Fruit fly (Drosophila melanogaster): Measurements from ENCODE around the gene CG42486.

Gene CG42486

DNA sequence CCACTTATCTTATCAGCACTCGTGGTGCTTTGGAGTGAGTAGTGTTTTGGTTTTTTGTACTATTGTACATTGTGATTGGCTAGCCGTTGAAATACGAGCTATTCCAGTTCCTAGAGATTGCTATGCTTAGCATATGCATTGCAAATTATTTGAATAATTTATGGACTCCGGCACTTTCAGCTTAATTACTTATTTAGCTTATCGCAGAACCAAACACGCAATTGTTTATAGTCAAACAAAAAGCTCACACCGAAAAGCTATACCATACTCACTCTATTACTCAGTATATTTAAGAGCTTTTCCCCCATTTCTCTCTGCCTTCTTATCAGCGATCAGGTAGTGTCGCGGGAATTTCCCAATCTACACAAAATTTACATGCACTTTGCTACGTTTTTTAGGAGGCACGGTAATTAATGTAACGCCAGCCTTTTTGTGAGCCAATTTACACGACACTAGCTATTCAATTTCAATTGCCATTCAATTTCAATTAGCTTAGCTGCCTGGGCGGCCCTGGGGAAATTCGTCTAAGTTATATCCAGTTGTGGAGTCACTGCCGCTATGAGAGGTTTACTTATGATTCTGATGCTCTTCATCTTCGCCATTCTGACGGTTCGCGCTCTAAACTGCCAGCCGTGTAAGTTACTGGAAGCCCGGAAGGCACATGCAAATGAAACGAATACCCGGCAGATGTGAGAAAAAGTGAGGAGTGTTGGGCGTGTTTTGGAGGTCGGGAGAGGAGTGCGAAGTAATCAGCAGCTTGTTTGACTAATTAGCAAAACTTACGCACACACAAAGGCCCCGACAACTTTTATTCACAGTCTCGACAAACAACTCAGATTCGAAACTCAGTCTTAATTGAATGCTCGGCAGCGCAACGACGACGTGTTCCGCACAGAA lies at the start of gene CG42486, which contains the start of the genes CG44008, CG14933 and CG46426:
CG42486 (plus strand) TSS at position 847 of the 897 bp plus-strand sequence.
CG44008 (minus strand) TSS at position 155 of the 897 bp plus-strand sequence.
CG14933 (plus strand) TSS at position 538 of the 897 bp plus-strand sequence.
CG46426 (plus strand) TSS at position 538 of the 897 bp plus-strand sequence.
- TF ChIP-seq dl (GFP tag; optimal IDR thresholded peaks at IDR 0.05; ENCODE audit: insufficient read depth in 1 of 2, partially characterized antibody in 2 of 2) (peak; percentile 85 to 94), Rel (GFP tag; optimal IDR thresholded peaks at IDR 0.05) (no peak), Rel (tag; optimal IDR thresholded peaks at IDR 0.05) (peak; percentile 97), foxo (GFP tag; optimal IDR thresholded peaks at IDR 0.05) (no peak), Myc (optimal IDR thresholded peaks at IDR 0.05) (no peak), woc (GFP tag; optimal IDR thresholded peaks at IDR 0.05) (no peak), h (GFP tag; optimal IDR thresholded peaks at IDR 0.05) (no peak)

DNA sequence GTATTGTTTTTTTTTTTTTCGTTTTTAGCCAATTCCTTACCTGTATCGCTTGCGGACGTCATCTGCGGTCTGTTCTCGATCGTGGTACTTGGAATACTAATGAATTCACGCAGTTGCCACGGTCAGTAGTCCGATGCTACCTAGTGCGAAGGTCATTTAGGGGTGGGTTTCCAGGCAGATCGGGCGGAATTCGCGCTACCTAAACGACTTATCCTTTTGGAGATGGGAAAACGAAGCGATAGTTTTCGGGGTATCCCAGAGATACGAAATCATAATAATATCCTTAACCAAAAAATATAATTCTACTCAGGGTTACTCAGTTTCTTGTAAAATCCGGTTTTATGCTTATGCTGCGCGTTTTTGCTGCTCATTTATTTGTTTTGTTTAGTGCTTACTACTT lies 49.0 kb upstream of the CG42486 start, which contains the start of gene CG14937:
CG14937 (minus strand) TSS at position 101 of the 400 bp plus-strand sequence.
- TF ChIP-seq Hr83 (GFP tag; optimal IDR thresholded peaks at IDR 0.05; ENCODE audit: poor library complexity, severe bottlenecking) (no peak), psq (GFP tag; optimal IDR thresholded peaks at IDR 0.05) (no peak), Sp1 (GFP tag; optimal IDR thresholded peaks at IDR 0.05) (no peak), br (GFP tag; optimal IDR thresholded peaks at IDR 0.05) (no peak), Rel (GFP tag; optimal IDR thresholded peaks at IDR 0.05) (no peak), Rel (tag; optimal IDR thresholded peaks at IDR 0.05) (no peak), dsf (GFP tag; optimal IDR thresholded peaks at IDR 0.05; ENCODE audit: borderline replicate concordance) (no peak), Dfd (GFP tag; optimal IDR thresholded peaks at IDR 0.05) (no peak), Hr78 (GFP tag; optimal IDR thresholded peaks at IDR 0.05) (no peak), CrebA (GFP tag; optimal IDR thresholded peaks at IDR 0.05; ENCODE audit: borderline replicate concordance) (no peak), fru (GFP tag; optimal IDR thresholded peaks at IDR 0.05) (no peak), dl (GFP tag; optimal IDR thresholded peaks at IDR 0.05; ENCODE audit: insufficient read depth in 1 of 2, partially characterized antibody in 2 of 2) (no peak)

DNA sequence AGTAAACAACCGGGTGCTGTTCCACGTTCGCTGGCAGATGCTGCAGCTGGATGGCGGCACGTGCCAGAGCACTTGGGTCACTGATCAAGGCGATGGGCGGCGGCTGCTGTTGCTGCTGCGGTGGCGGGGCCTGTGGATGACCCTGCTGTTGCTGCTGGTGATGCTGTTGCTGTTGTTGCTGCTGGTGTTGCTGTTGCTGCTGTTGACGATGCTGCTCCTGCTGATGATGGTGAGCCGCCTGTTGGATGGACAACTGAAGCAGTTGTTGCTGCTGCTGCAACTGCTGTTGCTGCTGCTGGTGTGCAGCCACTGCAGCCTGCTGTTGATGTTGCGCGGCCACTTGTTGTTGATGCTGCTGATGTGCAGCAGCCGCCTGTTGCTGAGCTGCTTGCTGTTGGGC lies 45.8 kb upstream of the CG42486 start:
- TF ChIP-seq foxo (GFP tag; optimal IDR thresholded peaks at IDR 0.05) = no peak
- peak; percentile 95 for TF ChIP-seq Dfd (GFP tag; optimal IDR thresholded peaks at IDR 0.05)
- TF ChIP-seq h (GFP tag; optimal IDR thresholded peaks at IDR 0.05) = no peak
- TF ChIP-seq br (GFP tag; optimal IDR thresholded peaks at IDR 0.05) = no peak

dm6 chr2L:11804228-11805044 lies 38.5 kb upstream of the CG42486 start:
- TF ChIP-seq h (GFP tag; optimal IDR thresholded peaks at IDR 0.05) = no peak
- TF ChIP-seq Dfd (GFP tag; optimal IDR thresholded peaks at IDR 0.05) = peak; percentile 16
- no peak for TF ChIP-seq dsf (GFP tag; optimal IDR thresholded peaks at IDR 0.05; ENCODE audit: borderline replicate concordance)
- peak; percentile 70 for TF ChIP-seq psq (GFP tag; optimal IDR thresholded peaks at IDR 0.05)
- TF ChIP-seq N (GFP tag; optimal IDR thresholded peaks at IDR 0.05) = no peak

DNA sequence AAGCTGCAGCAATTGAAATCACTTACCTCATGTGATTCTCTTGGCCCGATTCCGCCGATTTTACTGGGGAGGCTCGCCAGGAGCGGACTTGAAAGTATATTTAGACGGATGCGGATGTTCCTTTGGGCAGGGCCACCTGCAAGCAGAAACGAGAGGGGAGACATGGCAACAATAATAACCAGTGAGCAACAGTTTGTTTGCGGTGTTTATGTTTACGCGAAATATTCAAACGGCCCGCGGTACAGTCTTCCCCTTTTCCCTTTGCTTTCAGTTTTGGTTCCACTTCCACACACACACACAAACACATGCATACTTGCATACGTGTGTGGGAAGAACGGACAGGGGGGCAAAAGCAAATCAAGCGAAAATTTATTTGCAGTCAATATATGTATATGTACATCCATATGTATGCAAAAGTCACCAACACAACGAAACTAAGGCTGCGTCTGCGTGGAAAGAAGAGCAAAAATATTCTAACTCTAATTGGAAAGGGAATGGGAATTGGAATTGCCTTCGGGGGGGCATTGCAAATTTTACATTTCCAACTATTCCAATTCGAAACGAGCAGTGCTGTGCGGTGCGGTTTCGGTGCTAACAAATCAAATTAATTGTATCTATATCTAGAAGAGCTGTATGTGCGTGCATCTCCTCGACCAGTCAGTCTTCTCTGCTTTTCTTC lies 36.8 kb upstream of the CG42486 start:
- TF ChIP-seq ey (GFP tag; optimal IDR thresholded peaks at IDR 0.05) (no peak), rgr (GFP tag; optimal IDR thresholded peaks at IDR 0.05) (peak; percentile 18), pan (optimal IDR thresholded peaks at IDR 0.05) (no peak), CG9705 (GFP tag; optimal IDR thresholded peaks at IDR 0.05) (no peak), foxo (GFP tag; optimal IDR thresholded peaks at IDR 0.05) (peak in 1 of 2 experiments; percentile 9), Vsx2 (GFP tag; optimal IDR thresholded peaks at IDR 0.05; ENCODE audit: partially characterized antibody) (no peak), Dif (GFP tag; optimal IDR thresholded peaks at IDR 0.05; ENCODE audit: partially characterized antibody) (no peak), HLH106 (tag; optimal IDR thresholded peaks at IDR 0.05) (peak; percentile 33), CrebA (GFP tag; optimal IDR thresholded peaks at IDR 0.05; ENCODE audit: borderline replicate concordance) (no peak), sv (GFP tag; optimal IDR thresholded peaks at IDR 0.05) (no peak), tai (GFP tag; optimal IDR thresholded peaks at IDR 0.05) (no peak), sage (GFP tag; optimal IDR thresholded peaks at IDR 0.05) (no peak), br (GFP tag; optimal IDR thresholded peaks at IDR 0.05) (no peak), woc (GFP tag; optimal IDR thresholded peaks at IDR 0.05) (peak; percentile 1), Dfd (GFP tag; optimal IDR thresholded peaks at IDR 0.05) (no peak), h (GFP tag; optimal IDR thresholded peaks at IDR 0.05) (no peak), GATAd (GFP tag; optimal IDR thresholded peaks at IDR 0.05) (no peak), jim (GFP tag; optimal IDR thresholded peaks at IDR 0.05) (no peak), dmrt93B (GFP tag; optimal IDR thresholded peaks at IDR 0.05) (no peak), Myc (optimal IDR thresholded peaks at IDR 0.05) (no peak), dl (GFP tag; optimal IDR thresholded peaks at IDR 0.05; ENCODE audit: insufficient read depth in 1 of 2, partially characterized antibody in 2 of 2) (no peak), Rel (GFP tag; optimal IDR thresholded peaks at IDR 0.05) (no peak), Rel (tag; optimal IDR thresholded peaks at IDR 0.05) (peak; percentile 42), lola (GFP tag; optimal IDR thresholded peaks at IDR 0.05) (no peak), Abd-B (GFP tag; optimal IDR thresholded peaks at IDR 0.05) (no peak), usp (GFP tag; optimal IDR thresholded peaks at IDR 0.05) (no peak), N (GFP tag; optimal IDR thresholded peaks at IDR 0.05) (peak; percentile 27), dsf (GFP tag; optimal IDR thresholded peaks at IDR 0.05; ENCODE audit: borderline replicate concordance) (no peak), Jra (GFP tag; optimal IDR thresholded peaks at IDR 0.05) (no peak)
